Worm (Caenorhabditis elegans): ENCODE measurements around the gene F09E5.7.

The F09E5.7 gene

ce11 chrII:5353642-5354041 is 1.7 kb downstream of the F09E5.7 start:
- no peak for TF ChIP-seq unc-62 (GFP tag; optimal IDR thresholded peaks at IDR 0.05)

DNA sequence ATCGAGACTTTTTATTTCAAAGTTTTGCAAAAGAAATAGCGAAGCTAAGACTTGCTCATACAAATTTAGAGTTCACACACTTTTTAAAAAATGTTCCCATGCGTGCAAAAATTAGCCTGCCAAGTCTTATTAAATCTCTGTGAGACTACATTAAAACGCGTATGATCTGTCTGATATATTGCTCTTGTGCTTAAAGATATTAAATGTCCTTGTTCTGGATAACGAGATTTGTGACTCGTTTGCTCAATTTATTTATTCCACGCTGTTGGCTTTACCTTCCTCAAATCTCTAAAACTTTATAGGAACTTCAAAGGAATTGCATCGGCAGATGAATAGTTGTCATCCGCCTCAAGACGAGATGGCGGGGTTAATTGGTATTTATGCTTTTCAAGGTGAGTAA is 3.5 kb downstream of the F09E5.7 start, which contains the start of gene srg-69:
Gene srg-69 (plus strand): TSS at position 301 of the 400 bp plus-strand sequence.
- TF ChIP-seq unc-62 (GFP tag; optimal IDR thresholded peaks at IDR 0.05) = no peak

ce11 chrII:5358137-5358745 is 6.3 kb downstream of the F09E5.7 start, which contains the start of the genes F09E5.11 and bmy-1:
F09E5.11 (minus strand) TSS chrII:5358187.
bmy-1 (plus strand) TSS chrII:5358695.
- TF ChIP-seq unc-62 (GFP tag; optimal IDR thresholded peaks at IDR 0.05) = no peak

ce11 chrII:5359252-5359651 is 7.4 kb downstream of the F09E5.7 start, which contains the start of gene sec-6:
sec-6 (plus strand) TSS chrII:5359552.
- TF ChIP-seq unc-62 (GFP tag; optimal IDR thresholded peaks at IDR 0.05) = no peak

DNA sequence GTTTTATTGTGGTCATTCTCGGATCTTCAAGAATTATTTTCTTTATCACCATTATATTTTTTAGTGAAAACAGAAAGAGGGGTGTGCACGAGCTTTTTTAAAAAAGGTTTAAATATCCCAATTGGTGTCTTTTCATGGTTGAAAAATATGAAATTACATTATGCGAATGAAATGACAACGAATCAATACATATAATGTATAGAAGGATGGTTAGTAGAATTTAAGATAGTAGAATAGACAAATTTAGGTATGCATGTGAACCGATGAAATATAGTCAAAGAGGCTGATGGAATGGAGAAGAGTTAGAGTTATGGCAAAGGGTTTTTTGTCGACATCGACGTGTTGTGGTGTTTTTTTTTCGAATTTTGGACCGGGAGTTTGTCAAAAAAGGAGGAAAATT is 12.6 kb downstream of the F09E5.7 start:
- no peak for TF ChIP-seq unc-62 (GFP tag; optimal IDR thresholded peaks at IDR 0.05)

DNA sequence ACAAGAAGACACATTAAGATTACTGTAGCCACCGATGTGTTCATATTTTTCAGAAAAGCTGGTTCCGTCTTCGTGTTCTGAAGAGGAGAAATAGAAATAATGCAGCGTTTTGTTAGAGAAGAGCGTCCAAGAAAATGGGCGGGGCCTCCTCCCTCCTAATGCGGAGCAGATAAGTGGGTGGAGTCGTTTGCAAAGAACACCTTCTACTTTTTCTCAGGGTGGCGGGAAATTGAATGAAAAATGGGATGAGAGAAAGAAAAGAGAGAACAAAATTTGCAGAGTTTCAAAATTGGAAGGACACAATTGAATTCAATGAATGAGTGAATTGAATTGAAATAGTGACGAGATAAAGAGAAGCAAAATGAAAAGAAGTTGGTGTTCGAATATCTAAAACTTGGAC is 13.7 kb downstream of the F09E5.7 start, which contains the start of gene F09E5.16:
Gene F09E5.16 (minus strand): TSS at position 101 of the 400 bp plus-strand sequence.
- no peak for TF ChIP-seq unc-62 (GFP tag; optimal IDR thresholded peaks at IDR 0.05)

DNA sequence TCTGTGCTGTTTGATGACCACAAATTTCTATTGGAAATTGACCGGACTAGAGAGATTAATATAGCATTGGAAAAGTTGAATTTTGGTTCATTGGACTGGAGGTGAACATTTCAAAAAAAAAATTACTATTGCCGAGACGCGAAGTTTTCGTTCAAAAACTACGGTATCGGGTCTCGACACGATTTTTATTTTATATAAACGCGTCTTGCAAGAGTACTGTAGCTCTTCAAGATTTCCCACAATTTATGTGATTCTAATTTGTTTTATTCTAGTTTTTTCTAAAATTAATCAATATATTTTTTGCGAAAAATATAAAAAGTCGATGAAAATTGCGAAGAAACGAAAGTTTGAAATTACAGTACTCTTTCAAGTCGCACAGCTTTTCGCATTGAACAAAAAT is 18.7 kb downstream of the F09E5.7 start, which contains the start of gene F09E5.12:
Gene F09E5.12 (minus strand): TSS at position 101 of the 400 bp plus-strand sequence.
- no peak for TF ChIP-seq unc-62 (GFP tag; optimal IDR thresholded peaks at IDR 0.05)

ce11 chrII:5373275-5374047 is 21.6 kb downstream of the F09E5.7 start, which contains the start of the genes agt-2 and F09E5.3:
agt-2 (minus strand) TSS chrII:5373827.
F09E5.3 (plus strand) TSS chrII:5373997.
- TF ChIP-seq unc-62 (GFP tag; optimal IDR thresholded peaks at IDR 0.05) = no peak

DNA sequence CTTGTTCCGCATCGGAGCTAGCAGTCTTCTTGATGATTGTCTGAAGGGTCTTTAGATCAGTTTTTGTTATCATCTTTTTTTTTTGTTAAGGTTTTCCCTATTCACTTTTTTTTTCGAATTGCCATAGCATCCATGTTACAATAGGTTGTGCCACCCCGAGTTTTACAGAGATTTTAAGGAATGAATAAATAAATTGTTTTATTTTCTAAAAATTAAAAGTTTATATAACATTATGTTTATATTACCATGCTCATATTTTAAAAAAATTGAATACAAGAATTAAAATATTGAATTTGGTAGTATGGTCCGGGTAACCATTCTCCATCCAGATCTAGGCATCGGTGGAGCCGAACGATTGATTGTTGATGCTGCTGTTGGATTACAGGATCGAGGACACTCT is 23.1 kb downstream of the F09E5.7 start, which contains the start of gene algn-2:
Gene algn-2 (plus strand): TSS at position 301 of the 400 bp plus-strand sequence.
- TF ChIP-seq unc-62 (GFP tag; optimal IDR thresholded peaks at IDR 0.05) = no peak

- TF ChIP-seq unc-62 (GFP tag; optimal IDR thresholded peaks at IDR 0.05) = no peak
Observed at ce11 chrII:5377467-5378238, 25.8 kb downstream of the F09E5.7 start, which contains the start of gene prdx-2. prdx-2 (plus strand) TSS chrII:5378195.

- no peak for TF ChIP-seq unc-62 (GFP tag; optimal IDR thresholded peaks at IDR 0.05)
Observed at ce11 chrII:5378239-5378521, 26.3 kb downstream of the F09E5.7 start.

DNA sequence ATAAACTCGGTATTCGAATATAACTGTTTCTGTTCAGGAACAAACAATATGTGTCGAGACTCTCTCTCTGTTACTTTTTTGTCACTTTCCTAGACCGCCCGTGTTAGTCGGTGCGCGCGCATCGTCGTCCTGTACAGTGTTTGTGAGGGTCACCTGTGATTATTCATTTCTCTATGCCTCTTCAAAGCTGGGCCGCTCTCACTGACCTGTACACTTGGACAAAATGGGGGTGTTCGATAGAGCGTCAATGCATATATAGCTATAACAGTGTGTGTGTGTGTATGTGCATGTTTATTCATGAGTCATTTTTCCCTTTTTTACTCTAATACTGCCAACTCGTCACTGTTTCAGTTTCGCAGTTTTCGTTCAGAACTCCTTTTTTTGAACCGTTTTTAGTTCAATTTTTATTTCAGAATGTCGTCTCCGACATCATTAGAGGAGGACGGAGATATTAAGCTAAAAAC is 27.7 kb downstream of the F09E5.7 start, which contains the start of gene pkc-3:
Gene pkc-3 (plus strand): TSS at position 414 of the 464 bp plus-strand sequence.
- no peak for TF ChIP-seq unc-62 (GFP tag; optimal IDR thresholded peaks at IDR 0.05)

ce11 chrII:5384282-5384681 is 32.4 kb downstream of the F09E5.7 start:
- TF ChIP-seq unc-62 (GFP tag; optimal IDR thresholded peaks at IDR 0.05) = no peak

ce11 chrII:5387217-5387616 is 35.3 kb downstream of the F09E5.7 start, which contains the start of gene ccpp-6:
ccpp-6 (minus strand) TSS chrII:5387317.
- no peak for TF ChIP-seq unc-62 (GFP tag; optimal IDR thresholded peaks at IDR 0.05)

ce11 chrII:5388786-5389421 is 37.0 kb downstream of the F09E5.7 start, which contains the start of gene rsp-4:
rsp-4 (minus strand) TSS chrII:5388836.
- TF ChIP-seq unc-62 (GFP tag; optimal IDR thresholded peaks at IDR 0.05) = no peak

Data from whole organism, dauer.